Worm (Caenorhabditis elegans) whole organism, L2 larva: ENCODE data around the gene srpa-72.

Experiments used
- C34F6.9 ChIP-seq: fragments of 150-350 bp; optimal IDR thresholded peaks from 2 replicates; lab custom pipeline; 2014; ENCODE audit warnings: missing biosample characterization, missing genetic modification characterization
- F13H6.1 ChIP-seq: sonication (generic microtip); optimal IDR thresholded peaks from 2 replicates; lab custom pipeline; 2016; ENCODE audit warnings: missing genetic modification characterization, missing compliant biosample characterization
- R02D3.7 ChIP-seq: fragments of 150-350 bp; optimal IDR thresholded peaks from 2 replicates; lab custom pipeline; 2014; ENCODE audit warnings: missing biosample characterization, missing genetic modification characterization
- Y55F3AM.14 ChIP-seq: fragments of 200-800 bp; sonication (Bioruptor generic); optimal IDR thresholded peaks from 2 replicates; lab custom pipeline; 2018; ENCODE audit warnings: mild to moderate bottlenecking, missing genetic modification characterization, missing compliant biosample characterization
- alr-1 ChIP-seq: fragments of 150-350 bp; optimal IDR thresholded peaks from 2 replicates; lab custom pipeline; 2014; ENCODE audit warnings: missing biosample characterization, missing genetic modification characterization
- aly-2 ChIP-seq: fragments of 150-350 bp; optimal IDR thresholded peaks from 2 replicates; lab custom pipeline; 2014; ENCODE audit warnings: missing biosample characterization, missing genetic modification characterization
- blmp-1 ChIP-seq: sonication (generic microtip); optimal IDR thresholded peaks from 2 replicates; lab custom pipeline; 2017; ENCODE audit warnings: missing genetic modification characterization, mild to moderate bottlenecking, missing compliant biosample characterization, antibody characterized with exemption, moderate library complexity; ENCODE audit not compliant: insufficient read depth
- ceh-16 ChIP-seq: fragments of 150-350 bp; optimal IDR thresholded peaks from 2 replicates; lab custom pipeline; 2014; ENCODE audit warnings: missing biosample characterization, missing genetic modification characterization
- crh-2 ChIP-seq: sonication (generic microtip); optimal IDR thresholded peaks from 2 replicates; lab custom pipeline; 2017; ENCODE audit warnings: missing biosample characterization, missing genetic modification characterization
- dmd-4 ChIP-seq: sonication (generic microtip); optimal IDR thresholded peaks from 2 replicates; lab custom pipeline; 2017; ENCODE audit warnings: missing biosample characterization, missing genetic modification characterization
- egl-27 ChIP-seq: sonication (generic microtip); optimal IDR thresholded peaks from 3 replicates; lab custom pipeline; 2017; ENCODE audit warnings: missing biosample characterization, missing genetic modification reagents, missing genetic modification characterization
- elt-3 ChIP-seq: sonication (generic microtip); optimal IDR thresholded peaks from 2 replicates; lab custom pipeline; 2017; ENCODE audit warnings: missing biosample characterization, missing genetic modification characterization
- lin-11 ChIP-seq: fragments of 150-350 bp; sonication (generic microtip); optimal IDR thresholded peaks from 2 replicates; lab custom pipeline; 2014; ENCODE audit warnings: missing biosample characterization, missing genetic modification characterization, inconsistent platforms, mixed read lengths
- lin-13 ChIP-seq: fragments of 150-350 bp; optimal IDR thresholded peaks from 2 replicates; lab custom pipeline; 2014; ENCODE audit warnings: missing biosample characterization, missing genetic modification reagents, missing genetic modification characterization
- lin-39 ChIP-seq: fragments of 150-350 bp; optimal IDR thresholded peaks from 2 replicates; lab custom pipeline; 2014; ENCODE audit warnings: missing biosample characterization, missing genetic modification reagents, missing genetic modification characterization
- lsy-2 ChIP-seq, 2 experiments: fragments of 150-350 bp in 1 of 2; sonication (generic microtip) in 1 of 2; optimal IDR thresholded peaks; 2 replicates each; lab custom pipeline; 2014 to 2017; ENCODE audit warnings: missing biosample characterization in 2 of 2, missing genetic modification characterization in 2 of 2
- mab-5 ChIP-seq: fragments of 150-350 bp; optimal IDR thresholded peaks from 2 replicates; lab custom pipeline; 2014; ENCODE audit warnings: missing biosample characterization, missing genetic modification characterization
- mbf-1 ChIP-seq: sonication (generic microtip); optimal IDR thresholded peaks from 2 replicates; lab custom pipeline; 2017; ENCODE audit warnings: missing biosample characterization, missing genetic modification characterization
- mdl-1 ChIP-seq, 2 experiments: fragments of 150-350 bp in 1 of 2; sonication (generic microtip) in 1 of 2; optimal IDR thresholded peaks; 2 replicates each; lab custom pipeline; 2017; ENCODE audit warnings: missing biosample characterization in 2 of 2, missing genetic modification characterization in 2 of 2
- nhr-10 ChIP-seq: sonication (generic microtip); optimal IDR thresholded peaks from 2 replicates; lab custom pipeline; 2017; ENCODE audit warnings: missing biosample characterization, missing genetic modification characterization
- nhr-11 ChIP-seq: fragments of 150-350 bp; optimal IDR thresholded peaks from 2 replicates; lab custom pipeline; 2014; ENCODE audit warnings: missing biosample characterization, missing genetic modification characterization
- nhr-129 ChIP-seq: fragments of 150-350 bp; optimal IDR thresholded peaks from 2 replicates; lab custom pipeline; 2014; ENCODE audit warnings: missing biosample characterization, missing genetic modification characterization
- nhr-21 ChIP-seq: fragments of 150-350 bp; optimal IDR thresholded peaks from 2 replicates; lab custom pipeline; 2014; ENCODE audit warnings: missing biosample characterization, missing genetic modification characterization
- nhr-25 ChIP-seq: fragments of 150-350 bp; sonication (generic microtip); optimal IDR thresholded peaks from 3 replicates; lab custom pipeline; 2014; ENCODE audit warnings: missing biosample characterization, missing genetic modification characterization
- nhr-6 ChIP-seq: fragments of 150-350 bp; optimal IDR thresholded peaks from 2 replicates; lab custom pipeline; 2014; ENCODE audit warnings: missing biosample characterization, missing genetic modification characterization
- nhr-77 ChIP-seq: fragments of 150-350 bp; optimal IDR thresholded peaks from 2 replicates; lab custom pipeline; 2014; ENCODE audit warnings: missing biosample characterization, missing genetic modification characterization
- peb-1 ChIP-seq: fragments of 150-350 bp; optimal IDR thresholded peaks from 2 replicates; lab custom pipeline; 2014; ENCODE audit warnings: missing biosample characterization, missing genetic modification characterization
- sem-4 ChIP-seq: fragments of 150-350 bp; optimal IDR thresholded peaks from 2 replicates; lab custom pipeline; 2014; ENCODE audit warnings: missing biosample characterization, missing genetic modification reagents, missing genetic modification characterization
- skn-1 ChIP-seq: sonication (generic microtip); optimal IDR thresholded peaks from 2 replicates; lab custom pipeline; 2017; ENCODE audit warnings: missing biosample characterization, missing genetic modification characterization
- sma-3 ChIP-seq: sonication (generic microtip); optimal IDR thresholded peaks from 2 replicates; lab custom pipeline; 2016; ENCODE audit warnings: missing genetic modification reagents, missing genetic modification characterization, missing compliant biosample characterization
- sma-9 ChIP-seq, 2 experiments: fragments of 150-350 bp in 1 of 2; sonication (generic microtip) in 1 of 2; optimal IDR thresholded peaks; 2 replicates each; lab custom pipeline; 2014 to 2016; ENCODE audit warnings: missing genetic modification characterization in 2 of 2, mild to moderate bottlenecking in 1 of 2, missing biosample characterization in 1 of 2, missing compliant biosample characterization in 1 of 2, missing genetic modification reagents in 1 of 2, moderate library complexity in 1 of 2
- snpc-4 ChIP-seq: fragments of 150-350 bp; optimal IDR thresholded peaks from 2 replicates; lab custom pipeline; 2014; ENCODE audit warnings: missing biosample characterization, missing genetic modification characterization
- unc-39 ChIP-seq: fragments of 150-350 bp; optimal IDR thresholded peaks from 2 replicates; lab custom pipeline; 2014; ENCODE audit warnings: missing biosample characterization, missing genetic modification characterization
- unc-55 ChIP-seq: fragments of 150-350 bp; sonication (generic microtip); optimal IDR thresholded peaks from 3 replicates; lab custom pipeline; 2014; ENCODE audit warnings: missing biosample characterization, missing genetic modification reagents, missing genetic modification characterization
- zag-1 ChIP-seq: fragments of 150-350 bp; optimal IDR thresholded peaks from 2 replicates; lab custom pipeline; 2014; ENCODE audit warnings: missing biosample characterization, missing genetic modification characterization
- ztf-1 ChIP-seq: fragments of 200-800 bp; sonication (Bioruptor generic); conservative IDR thresholded peaks from 2 replicates; pipeline ENCODE4 v1.3.6; 2022; ENCODE audit warnings: missing genetic modification characterization, missing compliant biosample characterization
- ztf-11 ChIP-seq: sonication (generic microtip); optimal IDR thresholded peaks from 2 replicates; lab custom pipeline; 2017; ENCODE audit warnings: missing biosample characterization, missing genetic modification characterization

srpa-72 gene

ce11 chrII:2787031-2787512 is at the start of gene srpa-72, which contains the start of gene F08D12.12:
TSS of gene srpa-72 (plus strand) at chrII:2787481.
TSS of gene F08D12.12 (minus strand) at chrII:2787081.
- TF ChIP-seq C34F6.9 (tag; lab: Kevin White, UChicago) (peak; percentile 33), nhr-77 (tag; lab: Kevin White, UChicago) (no peak), elt-3 (tag; lab: Kevin White, UChicago) (no peak), lin-13 (GFP tag; lab: Kevin White, UChicago) (no peak), nhr-129 (tag; lab: Kevin White, UChicago) (peak; percentile 41), lsy-2 (tag; optimal IDR thresholded peaks at IDR 0.05; lab: Kevin White, UChicago) (peak; percentile 24 to 60), sma-9 (GFP tag; optimal IDR thresholded peaks at IDR 0.05; lab: Kevin White, UChicago) (no peak), sma-9 (tag; optimal IDR thresholded peaks at IDR 0.05; lab: Kevin White, UChicago) (no peak), unc-55 (GFP tag; lab: Kevin White, UChicago) (peak; percentile 57), ztf-1 (GFP tag; lab: Robert Waterston, UW) (no peak), nhr-6 (tag; lab: Kevin White, UChicago) (no peak), Y55F3AM.14 (no peak), nhr-11 (tag; lab: Kevin White, UChicago) (no peak), ztf-11 (tag; lab: Kevin White, UChicago) (no peak), aly-2 (no peak), mab-5 (tag; lab: Kevin White, UChicago) (peak; percentile 7), zag-1 (tag; lab: Kevin White, UChicago) (no peak), F13H6.1 (tag; lab: Kevin White, UChicago) (peak; percentile 24), egl-27 (tag; lab: Kevin White, UChicago) (no peak), lin-11 (tag; lab: Kevin White, UChicago) (peak; percentile 0), dmd-4 (tag; lab: Kevin White, UChicago) (no peak), mdl-1 (tag; optimal IDR thresholded peaks at IDR 0.05; lab: Kevin White, UChicago) (peak in 1 of 2 experiments; percentile 39), lin-39 (tag; lab: Kevin White, UChicago) (no peak), sem-4 (no peak), peb-1 (tag; lab: Kevin White, UChicago) (no peak), snpc-4 (tag; lab: Kevin White, UChicago) (no peak), ceh-16 (tag; lab: Kevin White, UChicago) (no peak), sma-3 (GFP tag; lab: Kevin White, UChicago) (peak; percentile 29), nhr-21 (no peak), alr-1 (no peak)

ce11 chrII:2739619-2740018 is 47.7 kb upstream of the srpa-72 start, which contains the start of gene T05A8.6:
TSS of gene T05A8.6 (minus strand) at chrII:2739719.
- TF ChIP-seq nhr-21 (no peak), unc-55 (GFP tag; lab: Kevin White, UChicago) (no peak), sma-3 (GFP tag; lab: Kevin White, UChicago) (no peak), nhr-129 (tag; lab: Kevin White, UChicago) (no peak), nhr-10 (no peak)

ce11 chrII:2741405-2741804 is 45.9 kb upstream of the srpa-72 start:
- no peak for TF ChIP-seq blmp-1 (tag; lab: Kevin White, UChicago)
- TF ChIP-seq ztf-11 (tag; lab: Kevin White, UChicago): no peak
- TF ChIP-seq sma-3 (GFP tag; lab: Kevin White, UChicago): no peak
- no peak for TF ChIP-seq snpc-4 (tag; lab: Kevin White, UChicago)
- TF ChIP-seq nhr-25 (tag; lab: Kevin White, UChicago): no peak
- TF ChIP-seq lin-13 (GFP tag; lab: Kevin White, UChicago): no peak
- TF ChIP-seq alr-1: no peak
- no peak for TF ChIP-seq R02D3.7 (tag; lab: Kevin White, UChicago)
- TF ChIP-seq ceh-16 (tag; lab: Kevin White, UChicago): no peak
- no peak for TF ChIP-seq C34F6.9 (tag; lab: Kevin White, UChicago)
- TF ChIP-seq crh-2 (tag; lab: Kevin White, UChicago): no peak
- TF ChIP-seq lin-11 (tag; lab: Kevin White, UChicago): no peak
- no peak for TF ChIP-seq skn-1 (tag; lab: Kevin White, UChicago)
- TF ChIP-seq unc-39: no peak
- no peak for TF ChIP-seq mbf-1 (tag; lab: Kevin White, UChicago)
- no peak for TF ChIP-seq F13H6.1 (tag; lab: Kevin White, UChicago)
- TF ChIP-seq ztf-1 (GFP tag; lab: Robert Waterston, UW): no peak
